Worm (Caenorhabditis elegans) whole organism, L2 larva: ENCODE data around the gene spe-51.

Experiments used
- C34F6.9 ChIP-seq: fragments of 150-350 bp; optimal IDR thresholded peaks from 2 replicates; lab custom pipeline; 2014; ENCODE audit warnings: missing biosample characterization, missing genetic modification characterization
- F13H6.1 ChIP-seq: sonication (generic microtip); optimal IDR thresholded peaks from 2 replicates; lab custom pipeline; 2016; ENCODE audit warnings: missing genetic modification characterization, missing compliant biosample characterization
- R02D3.7 ChIP-seq: fragments of 150-350 bp; optimal IDR thresholded peaks from 2 replicates; lab custom pipeline; 2014; ENCODE audit warnings: missing biosample characterization, missing genetic modification characterization
- Y55F3AM.14 ChIP-seq: fragments of 200-800 bp; sonication (Bioruptor generic); optimal IDR thresholded peaks from 2 replicates; lab custom pipeline; 2018; ENCODE audit warnings: mild to moderate bottlenecking, missing genetic modification characterization, missing compliant biosample characterization
- ZK546.5 ChIP-seq: sonication (generic microtip); optimal IDR thresholded peaks from 2 replicates; lab custom pipeline; 2017; ENCODE audit warnings: missing biosample characterization, missing genetic modification characterization
- alr-1 ChIP-seq: fragments of 150-350 bp; optimal IDR thresholded peaks from 2 replicates; lab custom pipeline; 2014; ENCODE audit warnings: missing biosample characterization, missing genetic modification characterization
- aly-2 ChIP-seq: fragments of 150-350 bp; optimal IDR thresholded peaks from 2 replicates; lab custom pipeline; 2014; ENCODE audit warnings: missing biosample characterization, missing genetic modification characterization
- ama-1 ChIP-seq: fragments of 150-350 bp; optimal IDR thresholded peaks from 2 replicates; lab custom pipeline; 2018; ENCODE audit warnings: inconsistent platforms
- blmp-1 ChIP-seq: sonication (generic microtip); optimal IDR thresholded peaks from 2 replicates; lab custom pipeline; 2017; ENCODE audit warnings: missing genetic modification characterization, mild to moderate bottlenecking, missing compliant biosample characterization, antibody characterized with exemption, moderate library complexity; ENCODE audit not compliant: insufficient read depth
- ceh-16 ChIP-seq: fragments of 150-350 bp; optimal IDR thresholded peaks from 2 replicates; lab custom pipeline; 2014; ENCODE audit warnings: missing biosample characterization, missing genetic modification characterization
- ceh-82 ChIP-seq: fragments of 150-350 bp; optimal IDR thresholded peaks from 2 replicates; lab custom pipeline; 2014; ENCODE audit warnings: missing biosample characterization, missing genetic modification characterization
- crh-2 ChIP-seq: sonication (generic microtip); optimal IDR thresholded peaks from 2 replicates; lab custom pipeline; 2017; ENCODE audit warnings: missing biosample characterization, missing genetic modification characterization
- dmd-4 ChIP-seq: sonication (generic microtip); optimal IDR thresholded peaks from 2 replicates; lab custom pipeline; 2017; ENCODE audit warnings: missing biosample characterization, missing genetic modification characterization
- egl-27 ChIP-seq: sonication (generic microtip); optimal IDR thresholded peaks from 3 replicates; lab custom pipeline; 2017; ENCODE audit warnings: missing biosample characterization, missing genetic modification reagents, missing genetic modification characterization
- elt-1 ChIP-seq: fragments of 150-350 bp; optimal IDR thresholded peaks from 2 replicates; lab custom pipeline; 2014; ENCODE audit warnings: missing biosample characterization, missing genetic modification characterization
- elt-3 ChIP-seq: sonication (generic microtip); optimal IDR thresholded peaks from 2 replicates; lab custom pipeline; 2017; ENCODE audit warnings: missing biosample characterization, missing genetic modification characterization
- fos-1 ChIP-seq: fragments of 150-350 bp; optimal IDR thresholded peaks from 2 replicates; lab custom pipeline; 2014; ENCODE audit warnings: missing biosample characterization, missing genetic modification characterization
- gmeb-1 ChIP-seq: fragments of 150-350 bp; optimal IDR thresholded peaks from 2 replicates; lab custom pipeline; 2014; ENCODE audit warnings: missing biosample characterization, missing genetic modification characterization
- lin-11 ChIP-seq: fragments of 150-350 bp; sonication (generic microtip); optimal IDR thresholded peaks from 2 replicates; lab custom pipeline; 2014; ENCODE audit warnings: missing biosample characterization, missing genetic modification characterization, inconsistent platforms, mixed read lengths
- lin-13 ChIP-seq: fragments of 150-350 bp; optimal IDR thresholded peaks from 2 replicates; lab custom pipeline; 2014; ENCODE audit warnings: missing biosample characterization, missing genetic modification reagents, missing genetic modification characterization
- lin-39 ChIP-seq: fragments of 150-350 bp; optimal IDR thresholded peaks from 2 replicates; lab custom pipeline; 2014; ENCODE audit warnings: missing biosample characterization, missing genetic modification reagents, missing genetic modification characterization
- lsy-2 ChIP-seq, 2 experiments: fragments of 150-350 bp in 1 of 2; sonication (generic microtip) in 1 of 2; optimal IDR thresholded peaks; 2 replicates each; lab custom pipeline; 2014 to 2017; ENCODE audit warnings: missing biosample characterization in 2 of 2, missing genetic modification characterization in 2 of 2
- mab-5 ChIP-seq: fragments of 150-350 bp; optimal IDR thresholded peaks from 2 replicates; lab custom pipeline; 2014; ENCODE audit warnings: missing biosample characterization, missing genetic modification characterization
- mbf-1 ChIP-seq: sonication (generic microtip); optimal IDR thresholded peaks from 2 replicates; lab custom pipeline; 2017; ENCODE audit warnings: missing biosample characterization, missing genetic modification characterization
- mdl-1 ChIP-seq, 2 experiments: fragments of 150-350 bp in 1 of 2; sonication (generic microtip) in 1 of 2; optimal IDR thresholded peaks; 2 replicates each; lab custom pipeline; 2017; ENCODE audit warnings: missing biosample characterization in 2 of 2, missing genetic modification characterization in 2 of 2
- nhr-10 ChIP-seq: sonication (generic microtip); optimal IDR thresholded peaks from 2 replicates; lab custom pipeline; 2017; ENCODE audit warnings: missing biosample characterization, missing genetic modification characterization
- nhr-11 ChIP-seq: fragments of 150-350 bp; optimal IDR thresholded peaks from 2 replicates; lab custom pipeline; 2014; ENCODE audit warnings: missing biosample characterization, missing genetic modification characterization
- nhr-12 ChIP-seq: fragments of 150-350 bp; optimal IDR thresholded peaks from 2 replicates; lab custom pipeline; 2014; ENCODE audit warnings: missing biosample characterization, missing genetic modification characterization
- nhr-129 ChIP-seq: fragments of 150-350 bp; optimal IDR thresholded peaks from 2 replicates; lab custom pipeline; 2014; ENCODE audit warnings: missing biosample characterization, missing genetic modification characterization
- nhr-21 ChIP-seq: fragments of 150-350 bp; optimal IDR thresholded peaks from 2 replicates; lab custom pipeline; 2014; ENCODE audit warnings: missing biosample characterization, missing genetic modification characterization
- nhr-23 ChIP-seq: fragments of 150-350 bp; optimal IDR thresholded peaks from 2 replicates; lab custom pipeline; 2014; ENCODE audit warnings: missing biosample characterization, missing genetic modification reagents, missing genetic modification characterization
- nhr-237 ChIP-seq: fragments of 150-350 bp; optimal IDR thresholded peaks from 2 replicates; lab custom pipeline; 2014; ENCODE audit warnings: missing biosample characterization, missing genetic modification characterization
- nhr-25 ChIP-seq: fragments of 150-350 bp; sonication (generic microtip); optimal IDR thresholded peaks from 3 replicates; lab custom pipeline; 2014; ENCODE audit warnings: missing biosample characterization, missing genetic modification characterization
- nhr-6 ChIP-seq: fragments of 150-350 bp; optimal IDR thresholded peaks from 2 replicates; lab custom pipeline; 2014; ENCODE audit warnings: missing biosample characterization, missing genetic modification characterization
- nhr-77 ChIP-seq: fragments of 150-350 bp; optimal IDR thresholded peaks from 2 replicates; lab custom pipeline; 2014; ENCODE audit warnings: missing biosample characterization, missing genetic modification characterization
- peb-1 ChIP-seq: fragments of 150-350 bp; optimal IDR thresholded peaks from 2 replicates; lab custom pipeline; 2014; ENCODE audit warnings: missing biosample characterization, missing genetic modification characterization
- sem-4 ChIP-seq: fragments of 150-350 bp; optimal IDR thresholded peaks from 2 replicates; lab custom pipeline; 2014; ENCODE audit warnings: missing biosample characterization, missing genetic modification reagents, missing genetic modification characterization
- skn-1 ChIP-seq: sonication (generic microtip); optimal IDR thresholded peaks from 2 replicates; lab custom pipeline; 2017; ENCODE audit warnings: missing biosample characterization, missing genetic modification characterization
- sma-3 ChIP-seq: sonication (generic microtip); optimal IDR thresholded peaks from 2 replicates; lab custom pipeline; 2016; ENCODE audit warnings: missing genetic modification reagents, missing genetic modification characterization, missing compliant biosample characterization
- sma-9 ChIP-seq, 2 experiments: fragments of 150-350 bp in 1 of 2; sonication (generic microtip) in 1 of 2; optimal IDR thresholded peaks; 2 replicates each; lab custom pipeline; 2014 to 2016; ENCODE audit warnings: missing genetic modification characterization in 2 of 2, mild to moderate bottlenecking in 1 of 2, missing biosample characterization in 1 of 2, missing compliant biosample characterization in 1 of 2, missing genetic modification reagents in 1 of 2, moderate library complexity in 1 of 2
- snpc-4 ChIP-seq: fragments of 150-350 bp; optimal IDR thresholded peaks from 2 replicates; lab custom pipeline; 2014; ENCODE audit warnings: missing biosample characterization, missing genetic modification characterization
- unc-39 ChIP-seq: fragments of 150-350 bp; optimal IDR thresholded peaks from 2 replicates; lab custom pipeline; 2014; ENCODE audit warnings: missing biosample characterization, missing genetic modification characterization
- unc-55 ChIP-seq: fragments of 150-350 bp; sonication (generic microtip); optimal IDR thresholded peaks from 3 replicates; lab custom pipeline; 2014; ENCODE audit warnings: missing biosample characterization, missing genetic modification reagents, missing genetic modification characterization
- unc-62 ChIP-seq: fragments of 150-350 bp; optimal IDR thresholded peaks from 2 replicates; lab custom pipeline; 2014; ENCODE audit warnings: missing biosample characterization, missing genetic modification reagents, missing genetic modification characterization
- zag-1 ChIP-seq: fragments of 150-350 bp; optimal IDR thresholded peaks from 2 replicates; lab custom pipeline; 2014; ENCODE audit warnings: missing biosample characterization, missing genetic modification characterization
- ztf-1 ChIP-seq: fragments of 200-800 bp; sonication (Bioruptor generic); conservative IDR thresholded peaks from 2 replicates; pipeline ENCODE4 v1.3.6; 2022; ENCODE audit warnings: missing genetic modification characterization, missing compliant biosample characterization
- ztf-11 ChIP-seq: sonication (generic microtip); optimal IDR thresholded peaks from 2 replicates; lab custom pipeline; 2017; ENCODE audit warnings: missing biosample characterization, missing genetic modification characterization
- ztf-4 ChIP-seq: fragments of 150-350 bp; optimal IDR thresholded peaks from 2 replicates; lab custom pipeline; 2014; ENCODE audit warnings: missing biosample characterization, missing genetic modification characterization

spe-51 gene

ce11 chrIV:4659277-4659676 lies 33.3 kb upstream of the spe-51 start, which contains the start of gene mrps-21:
mrps-21 (minus strand) TSS chrIV:4659517.
- no peak for TF ChIP-seq ztf-11 (tag; lab: Kevin White, UChicago)
- TF ChIP-seq ama-1 = peak; percentile 5
- TF ChIP-seq, all 48 proteins: peak for 1

DNA sequence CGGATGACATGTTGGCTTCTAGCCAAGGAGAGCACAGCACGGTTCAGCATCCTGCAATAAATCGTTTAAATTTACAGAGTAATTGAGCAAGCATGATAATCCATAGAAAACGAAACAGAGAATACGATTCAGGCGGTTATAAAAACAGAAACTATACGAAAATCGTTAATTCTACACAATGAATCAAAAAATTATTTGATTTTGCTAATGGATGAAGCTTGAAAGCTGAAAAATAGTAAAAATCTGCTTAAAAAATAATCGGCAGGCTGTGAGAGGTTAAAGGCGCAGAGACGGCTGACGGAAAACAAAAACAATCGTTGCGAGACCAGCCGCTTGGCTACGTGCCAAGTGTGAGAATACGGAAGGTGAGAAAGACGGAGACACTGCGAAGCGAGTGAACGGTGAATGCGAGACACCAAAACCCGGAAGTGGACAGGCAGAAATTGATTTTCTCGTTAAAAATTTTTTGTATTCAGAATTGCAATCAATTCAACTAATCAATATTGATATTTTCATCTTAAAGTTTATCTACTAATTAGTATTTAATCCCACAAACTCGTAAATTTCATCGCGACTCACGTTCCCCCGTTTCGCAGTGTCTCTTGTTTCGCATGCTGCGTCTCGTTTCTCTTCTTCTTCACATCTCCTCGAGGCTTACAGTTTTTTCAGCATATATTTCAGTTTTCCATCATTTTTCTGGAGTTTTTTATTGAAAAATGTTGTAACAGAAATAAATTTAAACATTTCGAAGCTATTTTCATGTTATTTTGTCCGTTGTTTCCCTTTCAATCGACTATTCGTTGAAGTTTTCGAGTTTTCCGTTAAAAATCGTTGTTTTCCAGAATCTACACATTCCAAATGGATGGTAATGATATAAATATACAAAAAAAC lies 32.2 kb upstream of the spe-51 start, which contains the start of the genes F29B9.11 and jmjd-1.2:
Gene F29B9.11, minus strand, starts transcription at position 51 of the 891 bp plus-strand sequence.
Gene jmjd-1.2, plus strand, starts transcription at position 841 of the 891 bp plus-strand sequence.
- TF ChIP-seq mdl-1 (tag; optimal IDR thresholded peaks at IDR 0.05; lab: Kevin White, UChicago) (peak in 1 of 2 experiments; percentile 51), nhr-77 (tag; lab: Kevin White, UChicago) (peak; percentile 39), nhr-11 (tag; lab: Kevin White, UChicago) (no peak), lin-39 (tag; lab: Kevin White, UChicago) (no peak), nhr-21 (peak; percentile 89), ztf-4 (peak; percentile 76), dmd-4 (tag; lab: Kevin White, UChicago) (no peak), ztf-11 (tag; lab: Kevin White, UChicago) (no peak), ZK546.5 (tag; lab: Kevin White, UChicago) (peak; percentile 72), fos-1 (peak; percentile 72), zag-1 (tag; lab: Kevin White, UChicago) (peak; percentile 68), nhr-23 (no peak), elt-1 (tag; lab: Kevin White, UChicago) (no peak), nhr-129 (tag; lab: Kevin White, UChicago) (peak; percentile 84), F13H6.1 (tag; lab: Kevin White, UChicago) (peak; percentile 92), egl-27 (peak; percentile 78), nhr-12 (tag; lab: Kevin White, UChicago) (no peak), gmeb-1 (tag; lab: Kevin White, UChicago) (peak; percentile 79), unc-62 (GFP tag; lab: Kevin White, UChicago) (peak; percentile 10), R02D3.7 (peak; percentile 47), skn-1 (tag; lab: Kevin White, UChicago) (no peak), lin-11 (tag; lab: Kevin White, UChicago) (peak; percentile 91), alr-1 (tag; lab: Kevin White, UChicago) (no peak), mbf-1 (tag; lab: Kevin White, UChicago) (peak; percentile 2), sma-9 (GFP tag; optimal IDR thresholded peaks at IDR 0.05; lab: Kevin White, UChicago) (peak; percentile 88), sma-9 (tag; optimal IDR thresholded peaks at IDR 0.05; lab: Kevin White, UChicago) (no peak), nhr-10 (tag; lab: Kevin White, UChicago) (peak; percentile 30), Y55F3AM.14 (GFP tag; lab: Kevin White, UChicago) (peak; percentile 74), lsy-2 (tag; optimal IDR thresholded peaks at IDR 0.05; lab: Kevin White, UChicago) (peak; percentile 87 to 95), snpc-4 (peak; percentile 78), ceh-16 (tag; lab: Kevin White, UChicago) (peak; percentile 54), mab-5 (tag; lab: Kevin White, UChicago) (peak; percentile 82), sma-3 (peak; percentile 98), sem-4 (tag; lab: Kevin White, UChicago) (peak; percentile 93), elt-3 (tag; lab: Kevin White, UChicago) (no peak), peb-1 (tag; lab: Kevin White, UChicago) (no peak), nhr-25 (peak; percentile 88), crh-2 (tag; lab: Kevin White, UChicago) (peak; percentile 95), ama-1 (no peak), unc-39 (tag; lab: Kevin White, UChicago) (no peak), nhr-6 (tag; lab: Kevin White, UChicago) (peak; percentile 55), C34F6.9 (peak; percentile 97), nhr-237 (tag; lab: Kevin White, UChicago) (peak; percentile 73), unc-55 (GFP tag; lab: Kevin White, UChicago) (peak; percentile 89), aly-2 (no peak), ztf-1 (GFP tag; lab: Robert Waterston, UW) (no peak), lin-13 (peak; percentile 93), ceh-82 (no peak), blmp-1 (peak; percentile 75)
